Fruit fly (Drosophila melanogaster): ENCODE results near the gene CG13690.
A peak's percentile ranks its signal among the peaks of the same experiment; 100 is the strongest.

The CG13690 gene

DNA sequence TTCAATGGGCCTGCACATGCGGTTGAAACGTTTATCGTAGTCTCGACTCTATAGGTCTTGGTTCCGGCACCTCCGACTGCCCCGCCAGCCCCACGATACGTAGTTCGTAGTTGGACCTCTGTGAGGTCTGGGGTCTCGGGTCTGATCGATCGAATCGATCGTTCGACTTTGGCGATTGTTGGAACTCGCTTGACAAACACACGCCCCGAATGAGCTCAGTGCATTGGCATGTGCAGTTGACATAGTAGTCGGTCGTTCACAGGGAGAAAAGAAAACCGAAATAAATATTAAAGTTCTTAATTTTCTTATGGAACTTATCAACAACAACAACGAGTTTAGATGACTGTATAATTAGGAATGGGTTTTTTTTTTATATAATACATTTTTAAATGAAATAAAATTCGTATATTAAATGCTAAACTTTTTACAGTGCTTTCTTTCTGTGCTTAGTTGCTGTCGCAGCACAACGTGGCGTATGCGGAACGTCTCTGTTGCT is 15.9 kb upstream of the CG13690 start (continued):
- TF ChIP-seq CG10631 (GFP tag; optimal IDR thresholded peaks at IDR 0.05) (peak; percentile 44), Hr4 (GFP tag; optimal IDR thresholded peaks at IDR 0.05) (peak; percentile 71), CG8632 (GFP tag; optimal IDR thresholded peaks at IDR 0.05) (peak; percentile 34), Smox (GFP tag; optimal IDR thresholded peaks at IDR 0.05) (no peak), Lpt (GFP tag; optimal IDR thresholded peaks at IDR 0.05) (peak; percentile 56), Sox102F (GFP tag; optimal IDR thresholded peaks at IDR 0.05) (peak; percentile 1), Sox14 (GFP tag; optimal IDR thresholded peaks at IDR 0.05) (peak; percentile 11), CG4318 (GFP tag; optimal IDR thresholded peaks at IDR 0.05) (peak; percentile 46), lz (GFP tag; optimal IDR thresholded peaks at IDR 0.05) (no peak), CG6854 (GFP tag; optimal IDR thresholded peaks at IDR 0.05) (no peak), CG3032 (tag; optimal IDR thresholded peaks at IDR 0.05) (no peak), dac (GFP tag; optimal IDR thresholded peaks at IDR 0.05) (peak; percentile 24), CG31627 (GFP tag; optimal IDR thresholded peaks at IDR 0.05) (peak; percentile 6), Eip75B (GFP tag; optimal IDR thresholded peaks at IDR 0.05) (peak; percentile 4), cyc (GFP tag; optimal IDR thresholded peaks at IDR 0.05) (no peak), dsx (GFP tag; optimal IDR thresholded peaks at IDR 0.05; ENCODE audit: poor library complexity, severe bottlenecking) (no peak), CG7368 (GFP tag; optimal IDR thresholded peaks at IDR 0.05) (no peak), Blimp-1 (GFP tag; optimal IDR thresholded peaks at IDR 0.05) (no peak), Ets96B (tag; optimal IDR thresholded peaks at IDR 0.05) (no peak), achi (GFP tag; optimal IDR thresholded peaks at IDR 0.05) (peak; percentile 73), vri (GFP tag; optimal IDR thresholded peaks at IDR 0.05) (no peak), CG6276 (GFP tag; optimal IDR thresholded peaks at IDR 0.05) (peak; percentile 60), fd59A (GFP tag; optimal IDR thresholded peaks at IDR 0.05) (no peak), Hr38 (GFP tag; optimal IDR thresholded peaks at IDR 0.05) (no peak), acj6 (GFP tag; optimal IDR thresholded peaks at IDR 0.05) (peak; percentile 61), CG11902 (GFP tag; optimal IDR thresholded peaks at IDR 0.05) (no peak), ss (GFP tag; optimal IDR thresholded peaks at IDR 0.05) (peak in 1 of 2 experiments; percentile 1), CG6792 (GFP tag; optimal IDR thresholded peaks at IDR 0.05) (peak; percentile 41), CG6163 (GFP tag; IDR thresholded peaks at IDR 0.05) (peak; percentile 86), CG32006 (GFP tag; optimal IDR thresholded peaks at IDR 0.05) (peak; percentile 83), Eip93F (GFP tag; optimal IDR thresholded peaks at IDR 0.05) (no peak)

DNA sequence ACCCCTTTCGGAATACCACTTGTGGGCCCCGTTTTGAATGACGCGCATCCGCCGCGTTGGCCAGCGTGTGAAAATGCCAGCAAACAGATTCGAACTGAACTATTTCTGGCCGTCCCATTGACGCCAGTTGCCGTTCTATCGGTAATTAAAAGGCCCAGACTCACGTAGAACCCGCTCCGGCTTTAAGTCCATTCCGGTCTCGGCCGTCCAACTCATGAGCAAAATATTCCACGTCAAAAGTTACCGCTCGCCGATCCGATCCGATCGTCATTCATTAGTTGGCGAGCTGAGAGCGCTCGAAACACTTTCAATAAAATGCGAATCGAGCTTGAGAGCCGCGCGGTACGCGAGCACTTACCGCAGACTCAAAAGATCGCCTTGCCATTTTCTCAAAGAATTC is 15.0 kb upstream of the CG13690 start:
- no peak for TF ChIP-seq spab (GFP tag; optimal IDR thresholded peaks at IDR 0.05)
- TF ChIP-seq CG3919 (GFP tag; optimal IDR thresholded peaks at IDR 0.05), result no peak
- TF ChIP-seq CG8119 (GFP tag; IDR thresholded peaks at IDR 0.05), result no peak
- TF ChIP-seq Sox102F (GFP tag; optimal IDR thresholded peaks at IDR 0.05), result no peak
- no peak for TF ChIP-seq Hr4 (GFP tag; optimal IDR thresholded peaks at IDR 0.05)
- no peak for TF ChIP-seq CG6276 (GFP tag; optimal IDR thresholded peaks at IDR 0.05)
- no peak for TF ChIP-seq Hr38 (GFP tag; optimal IDR thresholded peaks at IDR 0.05)
- TF ChIP-seq CG1621 (tag; optimal IDR thresholded peaks at IDR 0.05), result no peak
- no peak for TF ChIP-seq Ets96B (tag; optimal IDR thresholded peaks at IDR 0.05)
- no peak for TF ChIP-seq lz (GFP tag; optimal IDR thresholded peaks at IDR 0.05)
- no peak for TF ChIP-seq CG4318 (GFP tag; optimal IDR thresholded peaks at IDR 0.05)

DNA sequence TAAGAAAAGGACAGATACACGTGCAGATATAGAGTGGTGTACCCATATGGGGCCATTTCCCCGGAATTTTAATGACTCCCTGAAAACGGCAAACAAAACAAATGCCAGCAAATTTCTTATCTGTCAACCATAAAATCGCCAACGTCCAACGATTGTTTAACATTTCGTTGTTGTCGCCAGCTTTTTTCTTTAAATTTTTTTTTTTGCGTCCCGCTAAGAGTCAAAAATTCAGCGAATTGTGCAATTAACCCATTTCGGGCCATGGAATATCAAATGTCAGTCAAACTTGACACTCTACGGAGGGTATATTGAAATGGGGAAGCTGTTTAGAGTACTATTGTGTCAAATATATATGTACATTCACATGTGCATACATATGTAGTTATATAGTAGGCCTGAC is 12.7 kb upstream of the CG13690 start:
- no peak for TF ChIP-seq Sox15 (GFP tag; optimal IDR thresholded peaks at IDR 0.05)
- no peak for TF ChIP-seq CG11762 (GFP tag; optimal IDR thresholded peaks at IDR 0.05; ENCODE audit: insufficient read depth)
- no peak for TF ChIP-seq dsx (GFP tag; optimal IDR thresholded peaks at IDR 0.05; ENCODE audit: poor library complexity, severe bottlenecking)
- no peak for TF ChIP-seq CG11294 (GFP tag; IDR thresholded peaks at IDR 0.05)
- TF ChIP-seq vri (GFP tag; optimal IDR thresholded peaks at IDR 0.05), result peak; percentile 48
- peak; percentile 3 for TF ChIP-seq Eip78C (GFP tag)
- no peak for TF ChIP-seq topi (GFP tag; optimal IDR thresholded peaks at IDR 0.05)
- TF ChIP-seq svp (GFP tag), result peak; percentile 64
- TF ChIP-seq Ets96B (tag; optimal IDR thresholded peaks at IDR 0.05), result no peak
- TF ChIP-seq CG10631 (GFP tag; optimal IDR thresholded peaks at IDR 0.05), result no peak
